Worm (Caenorhabditis elegans) whole organism, L4 larva: ENCODE measurements around the gene cmk-1.

Experiments
- Y75B8A.6 ChIP-seq: fragments of 200-800 bp; sonication (Bioruptor generic); IDR thresholded peaks from 2 replicates; pipeline ENCODE4 v1.3.6; 2022; ENCODE audit warnings: missing genetic modification reagents, missing genetic modification characterization, missing compliant biosample characterization
- ctbp-1 ChIP-seq: fragments of 200-800 bp; sonication (Bioruptor generic); IDR thresholded peaks from 2 replicates; pipeline ENCODE4 v1.3.6; 2022; ENCODE audit warnings: missing genetic modification reagents, missing genetic modification characterization, missing compliant biosample characterization
- lin-13 ChIP-seq: fragments of 150-350 bp; optimal IDR thresholded peaks from 2 replicates; lab custom pipeline; 2014; ENCODE audit warnings: missing biosample characterization, missing genetic modification reagents, missing genetic modification characterization

ce11 chrIV:1860965-1861364, 36.7 kb downstream of the cmk-1 start:
- TF ChIP-seq lin-13 (GFP tag; lab: Kevin White, UChicago) (no peak), Y75B8A.6 (no peak), ctbp-1 (GFP tag; lab: Robert Waterston, UW) (no peak)
